Fruit fly (Drosophila melanogaster): ENCODE results near the gene kairos.

- TF ChIP-seq Myc (optimal IDR thresholded peaks at IDR 0.05) (no peak), h (optimal IDR thresholded peaks at IDR 0.05) (no peak), ttk (optimal IDR thresholded peaks at IDR 0.05) (no peak), insv (optimal IDR thresholded peaks at IDR 0.05) (no peak), psq (optimal IDR thresholded peaks at IDR 0.05) (no peak), Sin3A (optimal IDR thresholded peaks at IDR 0.05) (no peak)
These were observed 7.4 kb upstream of the kairos start for dm6 chrX:18363423-18363822.
